Fruit fly (Drosophila melanogaster): ENCODE measurements around the gene CG9004.
A peak's percentile ranks its signal among the peaks of the same experiment; 100 is the strongest.

Gene CG9004

DNA sequence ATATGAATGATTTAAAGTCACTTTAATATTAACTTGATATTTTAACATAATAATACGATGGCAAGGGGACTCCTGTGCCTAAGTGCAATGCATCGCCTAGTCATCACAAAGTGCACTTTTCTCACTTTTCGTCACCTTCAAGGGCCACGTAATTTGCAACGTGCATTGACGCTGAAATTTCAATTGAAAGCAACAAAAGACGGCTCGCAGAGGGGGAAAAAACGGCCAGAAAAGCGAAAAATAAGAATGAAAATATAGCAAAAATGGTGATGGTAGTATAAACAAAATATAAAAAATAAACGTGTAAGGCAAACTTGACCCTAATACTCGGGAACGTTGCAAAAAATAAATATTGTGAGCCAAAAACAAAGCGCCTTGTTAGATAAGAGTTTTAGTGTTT is 50.0 kb downstream of the CG9004 start:
- TF ChIP-seq CG16815 (GFP tag; optimal IDR thresholded peaks at IDR 0.05) (no peak), eve (GFP tag; optimal IDR thresholded peaks at IDR 0.05) (no peak), CG17359 (tag; optimal IDR thresholded peaks at IDR 0.05) (no peak), CG8089 (GFP tag; optimal IDR thresholded peaks at IDR 0.05) (no peak), CTCF (GFP tag; optimal IDR thresholded peaks at IDR 0.05) (no peak), CG3163 (GFP tag; optimal IDR thresholded peaks at IDR 0.05) (no peak), Doc3 (GFP tag; IDR thresholded peaks at IDR 0.05; ENCODE audit: partially characterized antibody) (no peak), CG13296 (GFP tag; optimal IDR thresholded peaks at IDR 0.05) (no peak), Mes4 (GFP tag; optimal IDR thresholded peaks at IDR 0.05) (no peak), CG42726 (GFP tag; IDR thresholded peaks at IDR 0.05; ENCODE audit: partially characterized antibody) (no peak), dimm (GFP tag; IDR thresholded peaks at IDR 0.05) (no peak)

DNA sequence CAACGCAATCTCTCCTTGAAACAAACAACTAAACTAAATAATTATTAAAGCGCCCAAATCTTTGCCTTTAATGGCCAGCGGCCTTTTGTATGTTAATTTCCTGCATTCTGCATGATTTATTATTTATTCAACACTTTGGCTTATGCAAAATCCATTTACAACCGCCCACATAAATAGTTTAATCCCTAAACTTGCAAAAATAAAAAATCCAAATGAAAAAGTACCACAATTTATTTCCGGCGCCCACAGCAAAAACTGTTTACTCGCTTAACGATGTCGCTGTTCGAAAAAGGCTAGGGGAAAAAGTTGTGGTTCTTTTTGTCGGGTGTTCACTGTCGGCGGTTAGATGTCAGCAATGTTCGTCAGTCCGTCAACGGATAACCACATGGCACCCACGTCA is 50.6 kb downstream of the CG9004 start:
- TF ChIP-seq unc-4 (GFP tag; IDR thresholded peaks at IDR 0.05; ENCODE audit: partially characterized antibody) (no peak), sr (GFP tag; IDR thresholded peaks at IDR 0.05) (no peak), Ets65A (GFP tag) (peak; percentile 69), CG3065 (GFP tag; optimal IDR thresholded peaks at IDR 0.05) (no peak), Med (GFP tag) (peak; percentile 15), fd102C (GFP tag; optimal IDR thresholded peaks at IDR 0.05) (no peak), CG4404 (GFP tag; IDR thresholded peaks at IDR 0.05) (no peak), grau (tag; optimal IDR thresholded peaks at IDR 0.05) (peak; percentile 9), prd (optimal IDR thresholded peaks at IDR 0.05) (no peak), prd (GFP tag; IDR thresholded peaks at IDR 0.05) (0 out of 3 replicates have a peak, but pooled peaks have one; percentile 13), dm (GFP tag; optimal IDR thresholded peaks at IDR 0.05) (no peak), Hand (GFP tag; optimal IDR thresholded peaks at IDR 0.05) (no peak)

dm6 chr3L:2425687-2426086 is 52.2 kb downstream of the CG9004 start:
- TF ChIP-seq CG11723 (GFP tag; optimal IDR thresholded peaks at IDR 0.05), result no peak
- TF ChIP-seq CG6654 (GFP tag; optimal IDR thresholded peaks at IDR 0.05), result peak; percentile 90
- no peak for TF ChIP-seq CG2120 (GFP tag; optimal IDR thresholded peaks at IDR 0.05)
- TF ChIP-seq Ets65A (GFP tag), result peak; percentile 68
- 0 out of 2 replicates have a peak, but pooled peaks have one; percentile 16 for TF ChIP-seq inv (GFP tag; IDR thresholded peaks at IDR 0.05; ENCODE audit: partially characterized antibody)
